Fruit fly (Drosophila melanogaster) S2 (cell line): ENCODE measurements around the gene Gr64c.

Experiments
- CG8478 ChIP-seq: fragments of >200 bp; optimal IDR thresholded peaks from 2 replicates; lab custom pipeline; 2018
- CTCF ChIP-seq, 2 experiments: fragments of >200 bp; optimal IDR thresholded peaks; 2 replicates each; lab custom pipeline; 2018

- TF ChIP-seq CG8478 (lab: Kevin White, UChicago) = no peak
- no peak for TF ChIP-seq CTCF (optimal IDR thresholded peaks at IDR 0.05; lab: Kevin White, UChicago)
Measured at dm6 chr3L:4049082-4049481, 20.7 kb downstream of the Gr64c start.
